Worm (Caenorhabditis elegans) whole organism, L4/young adult: ENCODE results near the gene heri-1.

Source experiments
- W03F9.2 ChIP-seq: fragments of 150-350 bp; optimal IDR thresholded peaks from 2 replicates; lab custom pipeline; 2014; ENCODE audit warnings: missing biosample characterization, missing genetic modification characterization
- dao-5 ChIP-seq: sonication (generic microtip); optimal IDR thresholded peaks from 2 replicates; lab custom pipeline; 2016; ENCODE audit warnings: missing genotype, missing genetic modification characterization, moderate library complexity, missing compliant biosample characterization
- him-1 ChIP-seq: sonication (generic microtip); optimal IDR thresholded peaks from 2 replicates; lab custom pipeline; 2016; ENCODE audit warnings: missing genotype, missing genetic modification reagents, missing genetic modification characterization, missing compliant biosample characterization

Gene heri-1

DNA sequence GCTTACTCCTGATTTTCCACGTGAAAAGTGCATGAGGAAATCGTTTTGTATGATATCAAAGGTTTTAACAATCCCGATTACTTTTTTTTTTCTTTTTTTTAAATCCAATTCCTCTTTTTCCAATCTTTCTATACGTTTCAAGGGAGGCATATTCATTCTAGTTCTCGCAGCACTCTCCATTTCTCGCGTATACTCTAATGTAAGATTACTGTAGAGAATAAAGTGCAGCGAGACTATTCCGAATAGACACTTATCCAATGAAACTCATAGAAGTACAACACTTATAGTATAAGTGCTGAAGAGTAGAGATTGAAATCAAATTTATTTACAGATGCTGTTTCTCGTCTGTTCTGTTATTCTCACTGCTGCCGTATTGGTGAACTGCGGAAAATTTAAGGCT, 35.4 kb downstream of the heri-1 start, which contains the start of gene H12I13.6:
TSS of gene H12I13.6 (plus strand) at position 301 of the 400 bp plus-strand sequence.
- no peak for TF ChIP-seq dao-5 (tag; lab: Kevin White, UChicago)
- no peak for TF ChIP-seq him-1 (tag; lab: Kevin White, UChicago)
- no peak for TF ChIP-seq W03F9.2 (tag; lab: Kevin White, UChicago)

DNA sequence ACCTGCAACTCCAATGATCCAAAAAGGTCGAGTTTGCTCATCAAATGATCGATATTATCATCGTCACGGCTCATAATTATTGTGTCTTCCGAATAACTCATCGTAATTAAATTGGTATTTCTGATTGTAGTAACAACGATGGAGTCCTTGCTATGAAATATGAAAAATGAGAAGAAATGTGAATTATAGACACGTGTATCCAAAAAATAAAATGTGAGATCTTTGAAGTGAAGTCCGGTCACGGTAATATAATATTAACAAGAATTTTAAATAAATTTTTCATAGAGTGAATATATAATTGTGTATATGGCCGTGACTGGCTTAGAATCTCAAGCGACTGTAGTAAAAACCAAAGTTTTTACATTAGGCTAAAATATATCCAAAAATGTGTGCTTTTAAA, 45.9 kb downstream of the heri-1 start, which contains the start of gene H12I13.1:
TSS of gene H12I13.1 (minus strand) at position 101 of the 400 bp plus-strand sequence.
- TF ChIP-seq W03F9.2 (tag; lab: Kevin White, UChicago): no peak
- no peak for TF ChIP-seq dao-5 (tag; lab: Kevin White, UChicago)
- no peak for TF ChIP-seq him-1 (tag; lab: Kevin White, UChicago)

DNA sequence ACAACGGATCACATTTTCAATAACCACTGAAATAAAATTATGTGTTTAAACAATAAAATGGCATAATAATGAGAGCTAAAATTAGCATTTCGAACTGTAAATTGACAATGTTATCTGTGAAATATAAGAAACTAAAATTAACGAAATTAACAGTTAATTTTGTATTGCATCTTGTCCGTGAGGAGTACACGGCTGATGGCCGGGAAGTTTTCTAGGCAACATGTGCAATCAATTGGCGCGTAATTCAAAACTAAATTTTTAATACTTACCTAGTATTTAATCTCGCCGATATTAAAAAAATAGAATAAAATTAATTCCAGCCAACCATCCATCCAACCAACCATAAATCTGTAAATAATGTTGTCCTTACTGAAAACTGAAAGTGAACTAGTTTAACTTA, 51.5 kb downstream of the heri-1 start:
- TF ChIP-seq W03F9.2 (tag; lab: Kevin White, UChicago) (peak; percentile 69), him-1 (tag; lab: Kevin White, UChicago) (peak; percentile 40), dao-5 (tag; lab: Kevin White, UChicago) (no peak)
